Worm (Caenorhabditis elegans) whole organism, L4/young adult: ENCODE data around the gene sru-35.

Source experiments
- W03F9.2 ChIP-seq: fragments of 150-350 bp; optimal IDR thresholded peaks from 2 replicates; lab custom pipeline; 2014; ENCODE audit warnings: missing biosample characterization, missing genetic modification characterization
- dao-5 ChIP-seq: sonication (generic microtip); optimal IDR thresholded peaks from 2 replicates; lab custom pipeline; 2016; ENCODE audit warnings: missing genotype, missing genetic modification characterization, moderate library complexity, missing compliant biosample characterization
- him-1 ChIP-seq: sonication (generic microtip); optimal IDR thresholded peaks from 2 replicates; lab custom pipeline; 2016; ENCODE audit warnings: missing genotype, missing genetic modification reagents, missing genetic modification characterization, missing compliant biosample characterization

DNA sequence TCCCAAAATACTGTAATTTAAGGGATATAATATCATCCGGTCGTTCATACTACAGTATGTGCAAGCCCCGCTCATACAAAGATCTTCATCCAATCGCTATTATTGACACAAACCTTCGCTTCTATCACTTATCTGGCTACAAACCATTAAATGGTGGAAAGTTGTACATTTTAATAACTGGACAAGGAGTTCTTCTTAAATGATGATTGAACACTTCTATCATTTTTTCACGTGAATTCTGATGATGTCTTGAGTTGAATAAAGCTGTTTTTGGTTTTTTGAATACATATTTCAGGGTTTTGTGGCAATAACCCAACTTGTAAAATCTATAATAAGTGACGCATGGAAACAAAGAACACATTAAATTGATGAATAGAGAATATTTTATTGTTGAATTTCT lies 32.6 kb upstream of the sru-35 start:
- TF ChIP-seq dao-5 (tag; lab: Kevin White, UChicago), result no peak
- no peak for TF ChIP-seq him-1 (tag; lab: Kevin White, UChicago)
- TF ChIP-seq W03F9.2 (tag; lab: Kevin White, UChicago), result no peak
